Fruit fly (Drosophila melanogaster): Measurements from ENCODE around the gene Ufl1.

DNA sequence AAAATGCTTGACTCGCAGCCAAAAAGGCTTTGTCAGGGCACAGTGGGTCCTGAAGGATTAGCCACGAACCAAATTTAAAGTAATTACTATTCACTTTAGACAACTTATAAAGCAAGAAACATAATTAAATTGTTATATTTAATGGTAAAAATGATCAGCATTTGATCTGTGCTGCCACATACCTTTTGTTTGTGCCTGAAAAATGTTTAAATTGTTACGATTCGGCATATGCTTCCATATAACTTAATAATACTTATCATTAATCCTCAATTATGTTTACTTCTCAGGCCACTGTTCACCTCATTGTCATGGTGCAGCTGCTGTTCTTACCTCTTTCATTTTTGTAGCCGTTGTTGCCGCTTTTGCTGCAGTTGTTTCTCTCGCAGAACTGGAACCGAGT lies 49.0 kb downstream of the Ufl1 start:
- TF ChIP-seq Myc (optimal IDR thresholded peaks at IDR 0.05) (no peak), h (optimal IDR thresholded peaks at IDR 0.05) (no peak), psq (optimal IDR thresholded peaks at IDR 0.05) (no peak), ttk (optimal IDR thresholded peaks at IDR 0.05) (no peak), Sin3A (optimal IDR thresholded peaks at IDR 0.05) (no peak), insv (optimal IDR thresholded peaks at IDR 0.05) (no peak)

Data from Kc167 (cell line).